Fruit fly (Drosophila melanogaster) Kc167 (cell line): ENCODE results near the gene Gr22e.

Experiments
- Myc ChIP-seq: fragments of >200 bp; optimal IDR thresholded peaks from 2 replicates; lab custom pipeline; 2017; ENCODE audit warnings: missing external identifiers
- Sin3A ChIP-seq: fragments of >200 bp; optimal IDR thresholded peaks from 2 replicates; lab custom pipeline; 2018; ENCODE audit warnings: missing external identifiers
- h ChIP-seq: fragments of >200 bp; optimal IDR thresholded peaks from 3 replicates; lab custom pipeline; 2018; ENCODE audit warnings: missing external identifiers
- insv ChIP-seq: fragments of >200 bp; optimal IDR thresholded peaks from 3 replicates; lab custom pipeline; 2018; ENCODE audit warnings: missing external identifiers
- psq ChIP-seq: fragments of >200 bp; optimal IDR thresholded peaks from 2 replicates; lab custom pipeline; 2017; ENCODE audit warnings: missing external identifiers
- ttk ChIP-seq: sonication (Bioruptor generic); optimal IDR thresholded peaks from 2 replicates; lab custom pipeline; 2017; ENCODE audit warnings: missing external identifiers

dm6 chr2L:1794817-1795216 lies 11.0 kb downstream of the Gr22e start, which contains the start of gene Gr22a:
- TF ChIP-seq psq (lab: Kevin White, UChicago) = no peak
- TF ChIP-seq insv = no peak
- TF ChIP-seq Myc (lab: Kevin White, UChicago) = no peak
- TF ChIP-seq h (lab: Kevin White, UChicago) = no peak
- no peak for TF ChIP-seq Sin3A (lab: Kevin White, UChicago)
- TF ChIP-seq ttk (lab: Kevin White, UChicago) = no peak
